Fruit fly (Drosophila melanogaster): ENCODE results near the gene Nnp-1.

The Nnp-1 gene

DNA sequence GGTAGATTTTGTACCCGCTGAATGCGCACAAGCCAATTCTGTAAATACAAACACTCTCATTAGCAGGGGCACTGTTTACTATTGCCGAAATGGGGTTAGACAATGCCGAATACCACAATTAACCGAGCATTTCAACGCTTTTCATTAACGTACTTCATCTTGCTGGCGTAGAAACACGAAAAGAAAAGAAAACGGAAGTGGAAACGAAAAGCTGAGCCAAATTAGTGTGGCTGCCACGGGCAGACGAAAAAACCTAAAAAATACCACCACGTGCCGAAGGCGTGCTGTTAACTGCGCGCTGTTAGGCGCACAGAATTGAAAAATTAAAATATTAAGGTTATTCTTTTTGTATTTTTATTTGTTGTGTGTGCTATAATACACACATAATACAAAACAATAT lies 28.9 kb upstream of the Nnp-1 start, which contains the start of gene RpL24 (continued):
- TF ChIP-seq Abd-B (GFP tag; optimal IDR thresholded peaks at IDR 0.05) (no peak), dl (GFP tag; optimal IDR thresholded peaks at IDR 0.05; ENCODE audit: insufficient read depth in 1 of 2, partially characterized antibody in 2 of 2) (no peak), jim (GFP tag; optimal IDR thresholded peaks at IDR 0.05) (no peak), rgr (GFP tag; optimal IDR thresholded peaks at IDR 0.05) (peak; percentile 96), CG9705 (GFP tag; optimal IDR thresholded peaks at IDR 0.05) (peak; percentile 93), br (GFP tag; optimal IDR thresholded peaks at IDR 0.05) (peak; percentile 90), woc (GFP tag; optimal IDR thresholded peaks at IDR 0.05) (peak; percentile 53)

DNA sequence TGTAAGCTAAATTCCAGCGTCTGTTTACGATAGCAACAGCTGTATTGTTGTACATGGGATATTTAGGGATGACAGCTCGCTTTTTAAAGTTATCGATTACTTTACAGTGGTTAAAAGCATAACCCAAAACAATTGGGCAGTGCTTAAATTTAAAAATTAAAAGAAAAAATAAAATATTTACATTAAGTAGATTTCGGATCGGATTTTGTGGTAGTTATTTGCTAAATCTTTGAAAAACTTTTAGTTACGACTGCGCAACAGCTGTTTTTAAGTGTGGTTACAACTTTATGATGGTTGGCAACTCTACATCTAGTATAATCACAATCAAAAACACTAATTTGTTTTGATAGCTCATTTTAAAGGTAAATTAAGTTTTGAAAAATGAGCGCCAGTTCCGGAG lies 21.3 kb upstream of the Nnp-1 start, which contains the start of the genes Ing5 and CG7099:
Gene Ing5, minus strand, starts transcription at position 58 of the 400 bp plus-strand sequence.
Gene CG7099, plus strand, starts transcription at position 317 of the 400 bp plus-strand sequence.
- TF ChIP-seq h (GFP tag; optimal IDR thresholded peaks at IDR 0.05) (peak; percentile 97), CG9705 (GFP tag; optimal IDR thresholded peaks at IDR 0.05) (peak; percentile 93), Hnf4 (GFP tag; optimal IDR thresholded peaks at IDR 0.05) (peak; percentile 96), CrebA (GFP tag; optimal IDR thresholded peaks at IDR 0.05; ENCODE audit: borderline replicate concordance) (no peak), rgr (GFP tag; optimal IDR thresholded peaks at IDR 0.05) (peak; percentile 98), dl (GFP tag; optimal IDR thresholded peaks at IDR 0.05; ENCODE audit: insufficient read depth in 1 of 2, partially characterized antibody in 2 of 2) (no peak), usp (GFP tag; optimal IDR thresholded peaks at IDR 0.05) (no peak), sv (GFP tag; optimal IDR thresholded peaks at IDR 0.05) (peak; percentile 97), tai (GFP tag; optimal IDR thresholded peaks at IDR 0.05) (no peak), GATAd (GFP tag; optimal IDR thresholded peaks at IDR 0.05) (peak; percentile 92), dsf (GFP tag; optimal IDR thresholded peaks at IDR 0.05; ENCODE audit: borderline replicate concordance) (peak; percentile 92), Vsx2 (GFP tag; optimal IDR thresholded peaks at IDR 0.05; ENCODE audit: partially characterized antibody) (no peak), Dif (GFP tag; optimal IDR thresholded peaks at IDR 0.05; ENCODE audit: partially characterized antibody) (no peak), lola (GFP tag; optimal IDR thresholded peaks at IDR 0.05) (no peak), foxo (GFP tag; optimal IDR thresholded peaks at IDR 0.05) (peak; percentile 70 to 98), CG32264 (GFP tag; optimal IDR thresholded peaks at IDR 0.05) (peak; percentile 63), dmrt93B (GFP tag; optimal IDR thresholded peaks at IDR 0.05) (peak; percentile 90), jim (GFP tag; optimal IDR thresholded peaks at IDR 0.05) (peak; percentile 78), brk (GFP tag; optimal IDR thresholded peaks at IDR 0.05) (no peak), ey (GFP tag; optimal IDR thresholded peaks at IDR 0.05) (peak; percentile 93), br (GFP tag; optimal IDR thresholded peaks at IDR 0.05) (peak; percentile 94), N (GFP tag; optimal IDR thresholded peaks at IDR 0.05) (no peak), psq (GFP tag; optimal IDR thresholded peaks at IDR 0.05) (peak; percentile 93), Abd-B (GFP tag; optimal IDR thresholded peaks at IDR 0.05) (no peak), Rel (GFP tag; optimal IDR thresholded peaks at IDR 0.05) (peak; percentile 80), Rel (tag; optimal IDR thresholded peaks at IDR 0.05) (peak; percentile 74), fru (GFP tag; optimal IDR thresholded peaks at IDR 0.05) (peak; percentile 94), HLH106 (tag; optimal IDR thresholded peaks at IDR 0.05) (peak; percentile 97), Jra (GFP tag; optimal IDR thresholded peaks at IDR 0.05) (peak; percentile 90), Hr78 (GFP tag; optimal IDR thresholded peaks at IDR 0.05) (no peak), pan (optimal IDR thresholded peaks at IDR 0.05) (no peak), Hr83 (GFP tag; optimal IDR thresholded peaks at IDR 0.05; ENCODE audit: poor library complexity, severe bottlenecking) (peak; percentile 92), Dfd (GFP tag; optimal IDR thresholded peaks at IDR 0.05) (no peak), Myc (optimal IDR thresholded peaks at IDR 0.05) (no peak), Mio (GFP tag; optimal IDR thresholded peaks at IDR 0.05) (peak; percentile 62), OdsH (GFP tag; optimal IDR thresholded peaks at IDR 0.05) (peak; percentile 95), woc (GFP tag; optimal IDR thresholded peaks at IDR 0.05) (peak; percentile 91), sage (GFP tag; optimal IDR thresholded peaks at IDR 0.05) (peak; percentile 90), Sp1 (GFP tag; optimal IDR thresholded peaks at IDR 0.05) (peak; percentile 92)

Measured in whole organism, wandering third instar larva.